Worm (Caenorhabditis elegans): ENCODE results near the gene pat-2.

- TF ChIP-seq nhr-6 (tag; optimal IDR thresholded peaks at IDR 0.05), result no peak
- no peak for TF ChIP-seq ztf-4 (tag; optimal IDR thresholded peaks at IDR 0.05)
- no peak for TF ChIP-seq snpc-4 (tag; optimal IDR thresholded peaks at IDR 0.05)
- no peak for TF ChIP-seq nhr-11 (tag; optimal IDR thresholded peaks at IDR 0.05)
- no peak for TF ChIP-seq nhr-77 (tag; optimal IDR thresholded peaks at IDR 0.05)
- TF ChIP-seq unc-62 (GFP tag; optimal IDR thresholded peaks at IDR 0.05), result no peak
- TF ChIP-seq lsy-2 (tag; optimal IDR thresholded peaks at IDR 0.05), result no peak
- TF ChIP-seq ztf-11 (tag; optimal IDR thresholded peaks at IDR 0.05), result no peak
- no peak for TF ChIP-seq lin-13 (GFP tag; optimal IDR thresholded peaks at IDR 0.05)
Observed at ce11 chrIII:8786077-8786476, 32.6 kb upstream of the pat-2 start, which contains the start of gene K02D10.8.
